Worm (Caenorhabditis elegans): ENCODE measurements around the gene far-8.

DNA sequence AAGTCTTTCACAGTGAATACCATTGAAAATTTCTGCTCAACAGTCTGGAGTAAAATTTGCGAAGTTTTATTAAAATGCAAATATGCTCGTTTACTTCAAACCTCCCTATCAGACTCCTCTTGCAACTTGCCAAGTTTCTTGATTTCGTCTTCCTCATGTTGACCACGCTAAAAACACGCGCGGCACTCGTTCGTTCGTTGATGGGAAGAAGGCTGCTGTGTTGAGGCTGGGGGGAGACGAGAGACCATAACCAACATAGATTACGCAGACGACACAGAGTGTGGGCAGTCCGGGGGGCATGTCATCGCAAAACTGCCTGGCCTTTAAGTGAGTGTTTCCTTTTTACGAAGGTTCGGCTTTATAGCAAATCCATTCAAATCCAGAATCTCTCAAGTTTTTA lies 1.3 kb downstream of the far-8 start:
- TF ChIP-seq flt-1 (GFP tag; IDR thresholded peaks at IDR 0.05) (no peak), T22C8.4 (GFP tag; IDR thresholded peaks at IDR 0.05) (no peak), klf-2 (GFP tag; conservative IDR thresholded peaks at IDR 0.05) (no peak), ztf-23 (GFP tag; IDR thresholded peaks at IDR 0.05) (no peak), med-1 (GFP tag; optimal IDR thresholded peaks at IDR 0.05; ENCODE audit: insufficient read depth) (no peak), ref-1 (GFP tag; conservative IDR thresholded peaks at IDR 0.05) (no peak)

Measured in whole organism, midembryonic.